Worm (Caenorhabditis elegans) whole organism, L1 larva: ENCODE measurements around the gene lec-5.
A peak's percentile ranks its signal among the peaks of the same experiment; 100 is the strongest.

Experiments used
- C04F5.9 ChIP-seq: sonication (generic microtip); optimal IDR thresholded peaks from 2 replicates; lab custom pipeline; 2016; ENCODE audit warnings: missing genetic modification characterization, missing compliant biosample characterization
- C16A3.4 ChIP-seq: fragments of 150-350 bp; optimal IDR thresholded peaks from 2 replicates; lab custom pipeline; 2014; ENCODE audit warnings: missing biosample characterization, missing genetic modification characterization
- C34B4.2 ChIP-seq: sonication (generic microtip); optimal IDR thresholded peaks from 2 replicates; lab custom pipeline; 2017; ENCODE audit warnings: mild to moderate bottlenecking, missing genetic modification characterization, missing compliant biosample characterization
- aha-1 ChIP-seq: fragments of 150-350 bp; optimal IDR thresholded peaks from 2 replicates; lab custom pipeline; 2014; ENCODE audit warnings: missing biosample characterization, missing genetic modification characterization
- ceh-63 ChIP-seq: fragments of 200-800 bp; sonication (Bioruptor generic); optimal IDR thresholded peaks from 2 replicates; lab custom pipeline; 2018; ENCODE audit warnings: mild to moderate bottlenecking, missing genetic modification characterization, missing compliant biosample characterization
- ceh-8 ChIP-seq: fragments of 200-800 bp; sonication (Bioruptor generic); optimal IDR thresholded peaks from 2 replicates; lab custom pipeline; 2018; ENCODE audit warnings: mild to moderate bottlenecking, missing genetic modification characterization, moderate library complexity, missing compliant biosample characterization
- ceh-88 ChIP-seq: fragments of 200-800 bp; sonication (Bioruptor generic); IDR thresholded peaks from 2 replicates; pipeline ENCODE4 v1.3.6; 2022; ENCODE audit warnings: missing genetic modification characterization, missing compliant biosample characterization
- ces-1 ChIP-seq: fragments of 150-350 bp; optimal IDR thresholded peaks from 2 replicates; lab custom pipeline; 2014; ENCODE audit warnings: missing biosample characterization, missing genetic modification reagents, missing genetic modification characterization
- dpl-1 ChIP-seq, 3 experiments: fragments of 150-350 bp in 2 of 3; sonication (generic microtip) in 1 of 3; optimal IDR thresholded peaks; 2 replicates each; lab custom pipeline; 2014 to 2017; ENCODE audit warnings: missing biosample characterization in 3 of 3, missing genetic modification characterization in 3 of 3, missing genetic modification reagents in 3 of 3
- dsc-1 ChIP-seq: sonication (generic microtip); optimal IDR thresholded peaks from 2 replicates; lab custom pipeline; 2016; ENCODE audit warnings: mild to moderate bottlenecking, missing genetic modification characterization, missing compliant biosample characterization
- efl-1 ChIP-seq, 4 experiments: fragments of 150-350 bp; optimal IDR thresholded peaks in 3 of 4; peaks in 1 of 4; 1 replicate in 1 of 4; 2 replicates in 3 of 4; lab custom pipeline; 2014; ENCODE audit warnings: missing biosample characterization in 2 of 4, missing genetic modification characterization in 2 of 4, missing genetic modification reagents in 2 of 4
- egl-13 ChIP-seq: sonication (generic microtip); optimal IDR thresholded peaks from 2 replicates; lab custom pipeline; 2016; ENCODE audit warnings: missing genotype, missing genetic modification reagents, missing genetic modification characterization, missing compliant biosample characterization
- elt-2 ChIP-seq: sonication (generic microtip); optimal IDR thresholded peaks from 2 replicates; lab custom pipeline; 2016; ENCODE audit warnings: missing genetic modification characterization, mild to moderate bottlenecking, inconsistent platforms, missing compliant biosample characterization, missing genetic modification reagents
- elt-3 ChIP-seq, 6 experiments: fragments of 150-350 bp in 1 of 6; sonication (generic microtip); optimal IDR thresholded peaks; 2 replicates each; lab custom pipeline; 2017 to 2018; ENCODE audit warnings: missing biosample characterization in 6 of 6, missing genetic modification characterization in 6 of 6, inconsistent platforms in 1 of 6
- hpl-2 ChIP-seq: fragments of 150-350 bp; optimal IDR thresholded peaks from 2 replicates; lab custom pipeline; 2014; ENCODE audit warnings: missing biosample characterization, missing genetic modification reagents, missing genetic modification characterization
- isw-1 ChIP-seq: fragments of 200-800 bp; sonication (Bioruptor generic); IDR thresholded peaks from 2 replicates; pipeline ENCODE4 v1.3.6; 2022; ENCODE audit warnings: missing genetic modification characterization, missing compliant biosample characterization
- lin-13 ChIP-seq: fragments of 150-350 bp; optimal IDR thresholded peaks from 2 replicates; lab custom pipeline; 2014; ENCODE audit warnings: missing biosample characterization, missing genetic modification reagents, missing genetic modification characterization
- lin-35 ChIP-seq, 2 experiments: fragments of 150-350 bp; optimal IDR thresholded peaks; 2 replicates each; lab custom pipeline; 2014; ENCODE audit warnings: missing biosample characterization in 2 of 2, missing genetic modification characterization in 2 of 2, missing genetic modification reagents in 2 of 2
- lir-3 ChIP-seq: sonication (generic microtip); optimal IDR thresholded peaks from 2 replicates; lab custom pipeline; 2016; ENCODE audit warnings: mild to moderate bottlenecking, missing genetic modification characterization, moderate library complexity, missing compliant biosample characterization; ENCODE audit not compliant: poor library complexity
- lsy-2 ChIP-seq, 2 experiments: fragments of 150-350 bp; optimal IDR thresholded peaks; 2 replicates each; lab custom pipeline; 2014; ENCODE audit warnings: missing biosample characterization in 2 of 2, missing genetic modification characterization in 2 of 2
- mdl-1 ChIP-seq, 2 experiments: fragments of 150-350 bp; optimal IDR thresholded peaks; 2 replicates each; lab custom pipeline; 2014 to 2017; ENCODE audit warnings: missing biosample characterization in 2 of 2, missing genetic modification characterization in 2 of 2, inconsistent platforms in 1 of 2
- mef-2 ChIP-seq: fragments of 150-350 bp; optimal IDR thresholded peaks from 2 replicates; lab custom pipeline; 2014; ENCODE audit warnings: missing biosample characterization, missing genetic modification characterization
- mep-1 ChIP-seq: fragments of 150-350 bp; optimal IDR thresholded peaks from 2 replicates; lab custom pipeline; 2014; ENCODE audit warnings: missing biosample characterization, missing genetic modification characterization
- nhr-11 ChIP-seq: fragments of 150-350 bp; optimal IDR thresholded peaks from 2 replicates; lab custom pipeline; 2014; ENCODE audit warnings: missing biosample characterization, missing genetic modification characterization
- nhr-12 ChIP-seq: sonication (generic microtip); optimal IDR thresholded peaks from 2 replicates; lab custom pipeline; 2017; ENCODE audit warnings: missing biosample characterization, missing genetic modification characterization
- nhr-19 ChIP-seq: fragments of 200-800 bp; sonication (Bioruptor generic); conservative IDR thresholded peaks from 2 replicates; pipeline ENCODE4 v1.3.6; 2022; ENCODE audit warnings: missing genetic modification characterization, missing compliant biosample characterization
- nhr-20 ChIP-seq: sonication (generic microtip); optimal IDR thresholded peaks from 2 replicates; lab custom pipeline; 2016; ENCODE audit warnings: mild to moderate bottlenecking, missing genetic modification characterization, missing compliant biosample characterization
- nhr-47 ChIP-seq: sonication (generic microtip); optimal IDR thresholded peaks from 2 replicates; lab custom pipeline; 2016; ENCODE audit warnings: mild to moderate bottlenecking, missing genetic modification characterization, moderate library complexity, missing compliant biosample characterization
- nhr-71 ChIP-seq: sonication (generic microtip); optimal IDR thresholded peaks from 2 replicates; lab custom pipeline; 2016; ENCODE audit warnings: mild to moderate bottlenecking, missing genetic modification characterization, moderate library complexity, missing compliant biosample characterization
- nhr-76 ChIP-seq: sonication (generic microtip); optimal IDR thresholded peaks from 2 replicates; lab custom pipeline; 2017; ENCODE audit warnings: missing biosample characterization, missing genetic modification characterization
- nhr-84 ChIP-seq: sonication (generic microtip); optimal IDR thresholded peaks from 2 replicates; lab custom pipeline; 2017; ENCODE audit warnings: missing biosample characterization, missing genetic modification characterization
- nhr-85 ChIP-seq: sonication (generic microtip); peaks from one replicate; lab custom pipeline; 2016; ENCODE audit warnings: missing genetic modification characterization, inconsistent platforms, missing compliant biosample characterization
- nhr-90 ChIP-seq: sonication (generic microtip); optimal IDR thresholded peaks from 2 replicates; lab custom pipeline; 2016; ENCODE audit warnings: mild to moderate bottlenecking, missing genetic modification characterization, missing compliant biosample characterization; ENCODE audit not compliant: poor library complexity
- rnt-1 ChIP-seq: sonication (generic microtip); optimal IDR thresholded peaks from 2 replicates; lab custom pipeline; 2016; ENCODE audit warnings: mild to moderate bottlenecking, missing genetic modification characterization, moderate library complexity, missing compliant biosample characterization
- skn-1 ChIP-seq: fragments of 150-350 bp; optimal IDR thresholded peaks from 2 replicates; lab custom pipeline; 2014; ENCODE audit warnings: missing biosample characterization, missing genetic modification characterization
- snpc-4 ChIP-seq: fragments of 150-350 bp; optimal IDR thresholded peaks from 2 replicates; lab custom pipeline; 2014; ENCODE audit warnings: missing biosample characterization, missing genetic modification characterization
- snu-23 ChIP-seq: sonication (generic microtip); optimal IDR thresholded peaks from 2 replicates; lab custom pipeline; 2016; ENCODE audit warnings: missing genetic modification characterization, missing compliant biosample characterization
- sptf-1 ChIP-seq: fragments of 150-350 bp; optimal IDR thresholded peaks from 2 replicates; lab custom pipeline; 2014; ENCODE audit warnings: missing biosample characterization, missing genetic modification characterization
- sup-37 ChIP-seq: fragments of 200-800 bp; sonication (Bioruptor generic); optimal IDR thresholded peaks from 2 replicates; lab custom pipeline; 2018; ENCODE audit warnings: mild to moderate bottlenecking, missing genetic modification characterization, missing compliant biosample characterization
- tlp-1 ChIP-seq: fragments of 150-350 bp; optimal IDR thresholded peaks from 2 replicates; lab custom pipeline; 2014; ENCODE audit warnings: missing biosample characterization, missing genetic modification characterization
- unc-62 ChIP-seq: fragments of 150-350 bp; optimal IDR thresholded peaks from 2 replicates; lab custom pipeline; 2014; ENCODE audit warnings: missing biosample characterization, missing genetic modification reagents, missing genetic modification characterization
- unc-98 ChIP-seq: fragments of 200-800 bp; sonication (Bioruptor generic); IDR thresholded peaks from 2 replicates; pipeline ENCODE4 v1.3.6; 2022; ENCODE audit warnings: missing genetic modification characterization, missing compliant biosample characterization
- vab-15 ChIP-seq: sonication (generic microtip); optimal IDR thresholded peaks from 2 replicates; lab custom pipeline; 2017; ENCODE audit warnings: missing genotype, mild to moderate bottlenecking, missing genetic modification characterization, missing compliant biosample characterization
- xbp-1 ChIP-seq: sonication (generic microtip); optimal IDR thresholded peaks from 2 replicates; lab custom pipeline; 2016; ENCODE audit warnings: missing genetic modification characterization, missing compliant biosample characterization
- zag-1 ChIP-seq: fragments of 150-350 bp; optimal IDR thresholded peaks from 2 replicates; lab custom pipeline; 2014; ENCODE audit warnings: missing biosample characterization, missing genetic modification characterization
- ztf-11 ChIP-seq, 2 experiments: sonication (generic microtip); optimal IDR thresholded peaks; 2 replicates each; lab custom pipeline; 2016 to 2017; ENCODE audit warnings: missing genetic modification characterization in 2 of 2, missing biosample characterization in 1 of 2, missing compliant biosample characterization in 1 of 2
- ztf-4 ChIP-seq: fragments of 150-350 bp; optimal IDR thresholded peaks from 2 replicates; lab custom pipeline; 2014; ENCODE audit warnings: missing biosample characterization, missing genetic modification characterization

lec-5 gene

DNA sequence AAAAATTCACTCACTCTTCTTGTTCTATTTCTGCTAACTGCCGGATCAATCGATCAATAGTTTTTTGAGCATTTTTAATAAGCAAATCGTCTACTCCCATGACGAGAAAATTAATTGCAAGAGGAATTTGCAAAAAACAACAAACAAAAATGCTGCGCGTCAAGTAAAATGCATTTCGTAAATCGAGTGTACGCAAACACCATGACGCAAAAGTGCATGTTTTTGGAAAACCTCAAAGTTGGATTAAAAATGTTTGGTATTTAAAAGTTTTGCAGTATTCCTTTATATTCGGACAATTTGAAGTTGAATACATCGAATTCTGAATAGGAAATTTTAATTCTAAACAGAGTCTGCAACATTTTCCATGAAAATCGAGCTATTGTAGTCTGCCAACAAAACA, 1.7 kb downstream of the lec-5 start, which contains the start of gene ZK1248.19 (continued):
- TF ChIP-seq ceh-8 (GFP tag; lab: Kevin White, UChicago) (no peak), nhr-47 (peak; percentile 35), efl-1 (optimal IDR thresholded peaks at IDR 0.05; lab: Kevin White, UChicago) (peak; percentile 53 to 54), efl-1 (GFP tag; optimal IDR thresholded peaks at IDR 0.05 in 1 of 2; lab: Kevin White, UChicago) (peak; percentile 32 to 95), nhr-71 (tag; lab: Kevin White, UChicago) (peak; percentile 43), snu-23 (GFP tag; lab: Kevin White, UChicago) (peak; percentile 53), dsc-1 (tag; lab: Kevin White, UChicago) (peak; percentile 14), lir-3 (tag; lab: Kevin White, UChicago) (no peak)
- TF ChIP-seq, all 84 proteins: peak for 21

DNA sequence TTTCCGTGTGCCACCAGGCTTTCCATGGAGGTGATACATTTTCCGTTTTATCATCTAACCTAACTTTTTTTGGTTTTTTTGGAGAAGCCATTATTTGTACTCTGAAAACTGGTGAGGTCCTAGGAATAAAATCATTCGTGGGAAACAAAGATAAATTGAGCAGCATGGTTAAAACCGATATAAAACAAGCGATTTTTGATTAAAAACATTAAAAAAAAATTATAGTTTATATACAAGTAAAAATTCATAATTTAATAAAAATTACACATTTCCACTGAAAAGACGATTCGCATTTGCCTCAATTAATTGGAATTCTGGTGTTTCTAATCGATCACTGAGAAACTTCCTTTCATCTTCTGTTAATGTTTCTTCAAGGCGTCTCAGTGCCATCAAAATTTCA, 2.5 kb downstream of the lec-5 start, which contains the start of gene ZK1248.15:
ZK1248.15 (minus strand) TSS at position 101 of the 400 bp plus-strand sequence.
- no peak for TF ChIP-seq unc-98 (GFP tag; lab: Robert Waterston, UW)
- no peak for TF ChIP-seq sup-37 (GFP tag; lab: Kevin White, UChicago)
- no peak for TF ChIP-seq nhr-11
- TF ChIP-seq elt-2: no peak
- no peak for TF ChIP-seq ztf-11 (tag; optimal IDR thresholded peaks at IDR 0.05; lab: Kevin White, UChicago)
- TF ChIP-seq ceh-88: no peak
- TF ChIP-seq nhr-20 (tag; lab: Kevin White, UChicago): no peak
- no peak for TF ChIP-seq mep-1 (tag; lab: Kevin White, UChicago)
- TF ChIP-seq elt-3 (tag; optimal IDR thresholded peaks at IDR 0.05; lab: Kevin White, UChicago): no peak
- no peak for TF ChIP-seq snu-23 (GFP tag; lab: Kevin White, UChicago)
- no peak for TF ChIP-seq aha-1 (tag; lab: Kevin White, UChicago)
- TF ChIP-seq nhr-12: no peak
- TF ChIP-seq C34B4.2: no peak
- no peak for TF ChIP-seq nhr-90
- TF ChIP-seq tlp-1: no peak
- TF ChIP-seq nhr-19 (GFP tag; lab: Robert Waterston, UW): no peak
- TF ChIP-seq snpc-4 (tag; lab: Kevin White, UChicago): no peak

DNA sequence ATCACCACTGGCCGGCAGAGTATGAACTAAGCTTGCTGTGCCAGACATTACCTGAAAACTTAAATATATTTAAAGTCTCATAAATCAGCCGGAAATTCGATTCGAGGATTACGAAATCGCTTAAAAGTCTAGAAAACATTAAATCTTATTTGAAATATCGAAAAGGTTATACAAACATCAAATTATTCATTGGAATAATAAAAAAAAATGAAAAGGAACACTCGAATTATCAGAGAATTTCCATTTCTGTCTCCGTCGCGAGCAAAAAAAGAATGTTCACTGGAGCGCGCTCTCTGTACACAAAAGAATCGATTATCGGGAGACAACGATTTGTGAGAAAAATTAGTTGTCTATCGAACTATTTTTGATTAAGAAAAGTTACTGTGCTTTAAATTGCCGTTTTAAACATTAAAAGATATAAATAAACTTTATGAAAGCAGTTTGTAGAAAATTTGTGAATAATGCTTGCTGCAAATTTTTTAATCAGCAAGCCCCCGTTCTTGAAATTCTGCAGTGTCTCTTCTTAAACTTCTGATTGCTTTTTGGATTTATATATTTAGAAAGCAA, 4.7 kb downstream of the lec-5 start, which contains the start of gene fzo-1:
fzo-1 (minus strand) TSS at position 51 of the 567 bp plus-strand sequence.
- TF ChIP-seq unc-98 (GFP tag; lab: Robert Waterston, UW) (peak; percentile 92), dsc-1 (tag; lab: Kevin White, UChicago) (peak; percentile 52), hpl-2 (no peak), C16A3.4 (peak; percentile 45), nhr-20 (tag; lab: Kevin White, UChicago) (peak; percentile 59), C04F5.9 (tag; lab: Kevin White, UChicago) (peak; percentile 33), ceh-63 (GFP tag; lab: Kevin White, UChicago) (peak; percentile 72), nhr-85 (peak; percentile 56), nhr-84 (tag; lab: Kevin White, UChicago) (no peak), nhr-11 (no peak), dpl-1 (GFP tag; optimal IDR thresholded peaks at IDR 0.05; lab: Kevin White, UChicago) (peak; percentile 13 to 35 (median 21)), rnt-1 (tag; lab: Kevin White, UChicago) (no peak), lsy-2 (tag; optimal IDR thresholded peaks at IDR 0.05; lab: Kevin White, UChicago) (peak in 1 of 2 experiments; percentile 66), nhr-12 (no peak), vab-15 (no peak), skn-1 (peak; percentile 27), egl-13 (peak; percentile 16), efl-1 (optimal IDR thresholded peaks at IDR 0.05; lab: Kevin White, UChicago) (peak; percentile 42 to 50), efl-1 (GFP tag; optimal IDR thresholded peaks at IDR 0.05 in 1 of 2; lab: Kevin White, UChicago) (peak; percentile 22 to 36), sptf-1 (no peak), nhr-76 (tag; lab: Kevin White, UChicago) (no peak), ces-1 (GFP tag; lab: Kevin White, UChicago) (no peak), isw-1 (peak; percentile 52), lin-13 (GFP tag; lab: Kevin White, UChicago) (no peak), nhr-90 (peak; percentile 75), lin-35 (GFP tag; optimal IDR thresholded peaks at IDR 0.05; lab: Kevin White, UChicago) (peak; percentile 38 to 55), ceh-88 (peak; percentile 24; the same call in 1 of the 2 replicates), xbp-1 (tag; lab: Kevin White, UChicago) (peak; percentile 54), zag-1 (tag; lab: Kevin White, UChicago) (no peak), ztf-4 (no peak), unc-62 (GFP tag; lab: Kevin White, UChicago) (no peak), mdl-1 (tag; optimal IDR thresholded peaks at IDR 0.05; lab: Kevin White, UChicago) (no peak), mef-2 (tag; lab: Kevin White, UChicago) (no peak)
